Fruit fly (Drosophila melanogaster) whole organism, wandering third instar larva: ENCODE results near the gene CG1236.

ENCODE experiments used
- Abd-B ChIP-seq: fragments of >200 bp; optimal IDR thresholded peaks from 2 replicates; lab custom pipeline; 2017; ENCODE audit warnings: missing biosample characterization, missing genetic modification characterization
- CG32264 ChIP-seq: fragments of 200-800 bp; sonication (Bioruptor generic); optimal IDR thresholded peaks from 2 replicates; lab custom pipeline; 2016; ENCODE audit warnings: missing biosample characterization, missing genetic modification characterization
- CG9705 ChIP-seq: fragments of 200-800 bp; sonication (Bioruptor generic); optimal IDR thresholded peaks from 2 replicates; lab custom pipeline; 2018; ENCODE audit warnings: missing biosample characterization, mild to moderate bottlenecking, missing genetic modification characterization
- CrebA ChIP-seq: fragments of 200-800 bp; sonication (Bioruptor generic); optimal IDR thresholded peaks from 2 replicates; lab custom pipeline; 2016; ENCODE audit warnings: missing biosample characterization, mild to moderate bottlenecking, missing genetic modification characterization, borderline replicate concordance
- Dfd ChIP-seq: fragments of >200 bp; optimal IDR thresholded peaks from 2 replicates; lab custom pipeline; 2017; ENCODE audit warnings: missing biosample characterization, missing genetic modification characterization
- Dif ChIP-seq: fragments of 200-275, 200-300 bp; sonication (Bioruptor generic); optimal IDR thresholded peaks from 2 replicates; lab custom pipeline; 2018; ENCODE audit warnings: missing biosample characterization, missing genetic modification characterization; ENCODE audit not compliant: partially characterized antibody
- GATAd ChIP-seq: sonication (Bioruptor generic); optimal IDR thresholded peaks from 2 replicates; lab custom pipeline; 2016; ENCODE audit warnings: missing biosample characterization, missing genetic modification characterization
- HLH106 ChIP-seq: fragments of 200-800 bp; optimal IDR thresholded peaks from 3 replicates; lab custom pipeline; 2019; ENCODE audit warnings: missing biosample characterization, mild to moderate bottlenecking, missing genetic modification characterization, moderate library complexity
- Hnf4 ChIP-seq: fragments of 200-800 bp; sonication (Bioruptor generic); optimal IDR thresholded peaks from 2 replicates; lab custom pipeline; 2016; ENCODE audit warnings: missing biosample characterization, mild to moderate bottlenecking, missing genetic modification characterization
- Hr78 ChIP-seq: fragments of >200 bp; optimal IDR thresholded peaks from 2 replicates; lab custom pipeline; 2017; ENCODE audit warnings: missing biosample characterization, missing genetic modification characterization
- Hr83 ChIP-seq: fragments of 200-300 bp; sonication (Bioruptor generic); optimal IDR thresholded peaks from 2 replicates; lab custom pipeline; 2016; ENCODE audit warnings: missing biosample characterization, mild to moderate bottlenecking, missing genetic modification characterization, moderate library complexity; ENCODE audit not compliant: poor library complexity, severe bottlenecking
- Jra ChIP-seq: sonication (Bioruptor generic); optimal IDR thresholded peaks from 2 replicates; lab custom pipeline; 2016; ENCODE audit warnings: missing biosample characterization, missing genetic modification characterization
- Mio ChIP-seq: sonication (Bioruptor generic); optimal IDR thresholded peaks from 2 replicates; lab custom pipeline; 2016; ENCODE audit warnings: missing biosample characterization, missing genetic modification characterization
- Myc ChIP-seq: fragments of >200 bp; optimal IDR thresholded peaks from 2 replicates; lab custom pipeline; 2017
- N ChIP-seq: fragments of >200 bp; optimal IDR thresholded peaks from 2 replicates; lab custom pipeline; 2018; ENCODE audit warnings: missing biosample characterization, missing external identifiers, missing genetic modification characterization
- OdsH ChIP-seq: fragments of 200-800 bp; sonication (Bioruptor generic); optimal IDR thresholded peaks from 2 replicates; lab custom pipeline; 2016; ENCODE audit warnings: missing biosample characterization, mild to moderate bottlenecking, missing genetic modification characterization
- Rel ChIP-seq, 2 experiments: fragments of 200-800 bp; sonication (Bioruptor generic) in 1 of 2; optimal IDR thresholded peaks; 2 replicates in 1 of 2; 3 replicates in 1 of 2; lab custom pipeline; 2016 to 2019; ENCODE audit warnings: mild to moderate bottlenecking in 2 of 2, missing biosample characterization in 2 of 2, missing genetic modification characterization in 2 of 2, moderate library complexity in 1 of 2
- Sp1 ChIP-seq: fragments of 200-800 bp; sonication (Bioruptor generic); optimal IDR thresholded peaks from 3 replicates; lab custom pipeline; 2019; ENCODE audit warnings: missing biosample characterization, mild to moderate bottlenecking, missing genetic modification characterization, moderate library complexity
- Vsx2 ChIP-seq: fragments of 200-300, 225-300 bp; sonication (Bioruptor generic); optimal IDR thresholded peaks from 2 replicates; lab custom pipeline; 2018; ENCODE audit warnings: missing biosample characterization, missing genetic modification characterization; ENCODE audit not compliant: partially characterized antibody
- br ChIP-seq: fragments of 200-800 bp; sonication (Bioruptor generic); optimal IDR thresholded peaks from 2 replicates; lab custom pipeline; 2016; ENCODE audit warnings: missing biosample characterization, missing genetic modification characterization
- brk ChIP-seq: fragments of 200-800 bp; sonication (Bioruptor generic); optimal IDR thresholded peaks from 2 replicates; lab custom pipeline; 2016; ENCODE audit warnings: missing biosample characterization, mild to moderate bottlenecking, missing genetic modification characterization
- dl ChIP-seq, 2 experiments: fragments of 175-275, 200-275 bp in 1 of 2; fragments of 200-275 bp in 1 of 2; sonication (Bioruptor generic); optimal IDR thresholded peaks; lab custom pipeline; 2018; ENCODE audit warnings: mild to moderate bottlenecking in 2 of 2, missing biosample characterization in 2 of 2, missing genetic modification characterization in 2 of 2, moderate library complexity in 2 of 2; ENCODE audit not compliant: partially characterized antibody in 2 of 2, insufficient read depth in 1 of 2
- dmrt93B ChIP-seq: fragments of 200-800 bp; sonication (Bioruptor generic); optimal IDR thresholded peaks from 2 replicates; lab custom pipeline; 2018; ENCODE audit warnings: missing biosample characterization, mild to moderate bottlenecking, missing genetic modification characterization
- dsf ChIP-seq: sonication (Bioruptor generic); optimal IDR thresholded peaks from 2 replicates; lab custom pipeline; 2016; ENCODE audit warnings: missing biosample characterization, missing genetic modification characterization, borderline replicate concordance
- ey ChIP-seq: fragments of 200-800 bp; sonication (Bioruptor generic); optimal IDR thresholded peaks from 2 replicates; lab custom pipeline; 2016; ENCODE audit warnings: missing biosample characterization, missing genetic modification characterization
- foxo ChIP-seq, 2 experiments: fragments of 200-800 bp; sonication (Bioruptor generic); optimal IDR thresholded peaks; 2 replicates in 1 of 2; 3 replicates in 1 of 2; lab custom pipeline; 2016 to 2017; ENCODE audit warnings: missing biosample characterization in 2 of 2, missing genetic modification characterization in 2 of 2
- fru ChIP-seq: fragments of 200-800 bp; sonication (Bioruptor generic); optimal IDR thresholded peaks from 3 replicates; lab custom pipeline; 2016; ENCODE audit warnings: missing biosample characterization, mild to moderate bottlenecking, missing genetic modification characterization
- h ChIP-seq: fragments of 200-800 bp; sonication (Bioruptor generic); optimal IDR thresholded peaks from 3 replicates; lab custom pipeline; 2016; ENCODE audit warnings: missing biosample characterization, mild to moderate bottlenecking, missing genetic modification characterization
- jim ChIP-seq: fragments of 175-275, 200-325 bp; sonication (Bioruptor generic); optimal IDR thresholded peaks from 2 replicates; lab custom pipeline; 2016; ENCODE audit warnings: missing biosample characterization, mild to moderate bottlenecking, missing genetic modification characterization
- lola ChIP-seq: fragments of >200 bp; optimal IDR thresholded peaks from 2 replicates; lab custom pipeline; 2017; ENCODE audit warnings: missing biosample characterization, missing genetic modification characterization
- pan ChIP-seq: fragments of >200 bp; optimal IDR thresholded peaks from 2 replicates; lab custom pipeline; 2017
- psq ChIP-seq: fragments of 200-800 bp; sonication (Bioruptor generic); optimal IDR thresholded peaks from 3 replicates; lab custom pipeline; 2017; ENCODE audit warnings: missing biosample characterization, mild to moderate bottlenecking, missing genetic modification characterization, moderate library complexity
- rgr ChIP-seq: fragments of 200-800 bp; sonication (Bioruptor generic); optimal IDR thresholded peaks from 3 replicates; lab custom pipeline; 2016; ENCODE audit warnings: missing biosample characterization, mild to moderate bottlenecking, missing genetic modification characterization
- sage ChIP-seq: fragments of 200-800 bp; sonication (Bioruptor generic); optimal IDR thresholded peaks from 2 replicates; lab custom pipeline; 2016; ENCODE audit warnings: missing biosample characterization, mild to moderate bottlenecking, missing genetic modification characterization
- sv ChIP-seq: fragments of 200-800 bp; sonication (Bioruptor generic); optimal IDR thresholded peaks from 3 replicates; lab custom pipeline; 2016; ENCODE audit warnings: missing biosample characterization, missing genetic modification characterization
- tai ChIP-seq: sonication (Bioruptor generic); optimal IDR thresholded peaks from 2 replicates; lab custom pipeline; 2016; ENCODE audit warnings: missing biosample characterization, missing genetic modification characterization
- usp ChIP-seq: fragments of >200 bp; optimal IDR thresholded peaks from 2 replicates; lab custom pipeline; 2017; ENCODE audit warnings: missing biosample characterization, missing genetic modification characterization
- woc ChIP-seq: sonication (Bioruptor generic); optimal IDR thresholded peaks from 2 replicates; lab custom pipeline; 2016; ENCODE audit warnings: missing biosample characterization, mild to moderate bottlenecking, missing genetic modification characterization

Gene CG1236

DNA sequence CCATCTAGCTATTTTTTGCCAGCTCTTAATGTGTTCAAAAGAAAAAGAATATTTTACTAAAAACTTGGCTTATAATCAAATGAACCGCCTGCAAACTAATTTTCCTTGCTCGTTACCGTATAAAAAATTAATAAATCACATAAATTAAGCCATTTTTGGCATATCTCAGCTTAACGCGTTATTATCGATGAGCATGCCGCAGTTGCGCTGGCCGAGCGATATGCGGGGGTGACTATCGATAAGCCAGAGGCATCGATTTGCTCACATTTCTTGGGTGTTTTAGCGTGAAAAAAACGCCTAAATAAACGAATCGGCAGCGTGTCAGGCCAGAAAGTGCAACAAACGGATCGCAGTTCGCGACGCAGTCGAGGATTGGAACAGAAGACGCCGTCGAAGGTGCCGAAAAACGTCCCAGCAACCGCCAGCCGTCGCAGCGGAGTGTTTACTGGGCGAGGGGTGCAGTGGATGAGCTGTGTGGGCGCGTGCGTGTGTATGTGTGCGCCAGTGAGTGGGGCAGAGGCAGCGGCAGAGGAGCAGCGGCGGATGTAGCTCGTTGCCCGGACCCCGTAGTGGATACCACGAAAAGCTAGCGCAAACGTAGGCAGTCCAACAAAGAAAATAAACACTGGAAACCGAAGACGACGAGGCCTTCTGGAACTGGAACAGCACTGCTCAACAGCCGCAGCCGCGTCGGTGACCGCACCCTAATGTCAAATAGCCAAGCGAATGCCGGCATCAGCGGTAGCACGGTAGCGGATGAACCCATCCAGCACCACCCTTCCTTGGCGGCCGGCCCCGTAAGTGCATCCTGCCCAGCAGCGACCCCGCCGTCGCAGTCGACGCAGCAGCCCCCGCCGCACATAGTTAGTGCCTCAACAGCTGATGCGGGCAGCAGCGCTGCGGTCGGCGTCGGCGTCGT, 6.0 kb downstream of the CG1236 start, which contains the start of the genes Sym and Madm:
Sym (minus strand) TSS at position 199 of the 919 bp plus-strand sequence.
Madm (plus strand) TSS at position 233 of the 919 bp plus-strand sequence.
- peak; percentile 84 for TF ChIP-seq Myc (lab: Kevin White, UChicago)
- TF ChIP-seq Mio = no peak
- no peak for TF ChIP-seq dmrt93B (GFP tag; lab: Kevin White, UChicago)
- peak; percentile 20 for TF ChIP-seq HLH106 (tag; lab: Kevin White, UChicago)
- TF ChIP-seq Hnf4 (GFP tag; lab: Kevin White, UChicago) = no peak
- no peak for TF ChIP-seq dl (GFP tag; optimal IDR thresholded peaks at IDR 0.05; lab: Kevin White, UChicago; ENCODE audit: insufficient read depth in 1 of 2, partially characterized antibody in 2 of 2)
- no peak for TF ChIP-seq pan (lab: Kevin White, UChicago)
- TF ChIP-seq GATAd (GFP tag; lab: Kevin White, UChicago) = no peak
- peak; percentile 11 for TF ChIP-seq Sp1 (GFP tag; lab: Kevin White, UChicago)
- peak; percentile 27 for TF ChIP-seq ey (GFP tag; lab: Kevin White, UChicago)
- no peak for TF ChIP-seq jim (GFP tag; lab: Kevin White, UChicago)
- TF ChIP-seq foxo (GFP tag; optimal IDR thresholded peaks at IDR 0.05; lab: Kevin White, UChicago) = peak in 1 of 2 experiments; percentile 39
- peak; percentile 74 for TF ChIP-seq woc (GFP tag; lab: Kevin White, UChicago)
- no peak for TF ChIP-seq CrebA (GFP tag; lab: Kevin White, UChicago)
- TF ChIP-seq Hr78 (GFP tag; lab: Kevin White, UChicago) = no peak
- no peak for TF ChIP-seq Vsx2 (GFP tag; lab: Kevin White, UChicago)
- TF ChIP-seq fru (GFP tag; lab: Kevin White, UChicago) = peak; percentile 48
- TF ChIP-seq lola (GFP tag; lab: Kevin White, UChicago) = peak; percentile 37
- TF ChIP-seq CG9705 (GFP tag; lab: Kevin White, UChicago) = no peak
- peak; percentile 15 for TF ChIP-seq psq (GFP tag; lab: Kevin White, UChicago)
- peak; percentile 26 for TF ChIP-seq dsf (GFP tag; lab: Kevin White, UChicago)
- TF ChIP-seq Abd-B (GFP tag; lab: Kevin White, UChicago) = no peak
- TF ChIP-seq Jra (GFP tag; lab: Kevin White, UChicago) = no peak
- no peak for TF ChIP-seq Dfd (GFP tag; lab: Kevin White, UChicago)
- no peak for TF ChIP-seq sage
- no peak for TF ChIP-seq usp (GFP tag; lab: Kevin White, UChicago)
- peak; percentile 29 for TF ChIP-seq OdsH
- TF ChIP-seq tai (GFP tag; lab: Kevin White, UChicago) = no peak
- TF ChIP-seq CG32264 (GFP tag; lab: Kevin White, UChicago) = no peak
- no peak for TF ChIP-seq N (GFP tag; lab: Kevin White, UChicago)
- peak; percentile 57 for TF ChIP-seq br
- no peak for TF ChIP-seq Rel (GFP tag; optimal IDR thresholded peaks at IDR 0.05; lab: Kevin White, UChicago)
- TF ChIP-seq Rel (tag; optimal IDR thresholded peaks at IDR 0.05; lab: Kevin White, UChicago) = no peak
- TF ChIP-seq Hr83 = no peak
- TF ChIP-seq h (GFP tag; lab: Kevin White, UChicago) = peak; percentile 62
- TF ChIP-seq rgr (GFP tag; lab: Kevin White, UChicago) = peak; percentile 2
- TF ChIP-seq sv = no peak
- TF ChIP-seq Dif = no peak
- TF ChIP-seq brk (GFP tag; lab: Kevin White, UChicago) = no peak

DNA sequence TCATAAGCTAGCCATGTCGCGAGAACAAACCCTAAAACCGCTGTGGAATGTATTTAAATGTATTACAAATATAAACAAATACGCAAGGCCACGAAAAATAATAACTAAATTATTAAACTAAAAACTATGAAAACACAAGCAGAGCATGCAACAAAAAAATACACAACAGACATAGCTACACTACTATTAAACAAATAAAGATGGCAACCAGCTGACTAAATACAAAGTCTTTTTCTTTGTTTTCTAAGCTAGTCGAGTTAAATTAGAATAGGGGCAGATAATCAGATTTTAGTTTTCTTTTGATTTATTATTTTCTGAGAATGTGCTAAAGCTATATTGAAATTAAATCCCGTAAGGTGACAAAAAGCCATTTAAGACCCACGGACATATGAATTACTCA, 10.1 kb downstream of the CG1236 start:
- no peak for TF ChIP-seq Dfd (GFP tag; lab: Kevin White, UChicago)
- TF ChIP-seq Abd-B (GFP tag; lab: Kevin White, UChicago) = no peak
- no peak for TF ChIP-seq Myc (lab: Kevin White, UChicago)
- no peak for TF ChIP-seq sv
- TF ChIP-seq foxo (GFP tag; optimal IDR thresholded peaks at IDR 0.05; lab: Kevin White, UChicago) = no peak
- TF ChIP-seq OdsH = no peak
- TF ChIP-seq Hnf4 (GFP tag; lab: Kevin White, UChicago) = no peak
- TF ChIP-seq h (GFP tag; lab: Kevin White, UChicago) = no peak
- TF ChIP-seq Mio = no peak
- TF ChIP-seq ey (GFP tag; lab: Kevin White, UChicago) = no peak
- no peak for TF ChIP-seq rgr (GFP tag; lab: Kevin White, UChicago)
- TF ChIP-seq usp (GFP tag; lab: Kevin White, UChicago) = no peak
